Worm (Caenorhabditis elegans) whole organism, L1 larva: ENCODE data around the gene C09B8.8.

ENCODE experiments used
- C16A3.4 ChIP-seq: fragments of 150-350 bp; optimal IDR thresholded peaks from 2 replicates; lab custom pipeline; 2014; ENCODE audit warnings: missing biosample characterization, missing genetic modification characterization
- C34B4.2 ChIP-seq: sonication (generic microtip); optimal IDR thresholded peaks from 2 replicates; lab custom pipeline; 2017; ENCODE audit warnings: mild to moderate bottlenecking, missing genetic modification characterization, missing compliant biosample characterization
- Y116A8C.19 ChIP-seq: sonication (generic microtip); optimal IDR thresholded peaks from 2 replicates; lab custom pipeline; 2016; ENCODE audit warnings: missing compliant biosample characterization, missing genetic modification characterization, borderline replicate concordance
- aha-1 ChIP-seq: fragments of 150-350 bp; optimal IDR thresholded peaks from 2 replicates; lab custom pipeline; 2014; ENCODE audit warnings: missing biosample characterization, missing genetic modification characterization
- alr-1 ChIP-seq: fragments of 200-800 bp; sonication (Bioruptor generic); optimal IDR thresholded peaks from 2 replicates; lab custom pipeline; 2018; ENCODE audit warnings: borderline replicate concordance, mild to moderate bottlenecking, missing genetic modification characterization, missing compliant biosample characterization
- aly-2 ChIP-seq: fragments of 150-350 bp; optimal IDR thresholded peaks from 2 replicates; lab custom pipeline; 2014; ENCODE audit warnings: missing biosample characterization, missing genetic modification characterization
- blmp-1 ChIP-seq: fragments of 150-350 bp; optimal IDR thresholded peaks from 2 replicates; lab custom pipeline; 2014; ENCODE audit warnings: missing biosample characterization, missing genetic modification characterization
- ceh-8 ChIP-seq: fragments of 200-800 bp; sonication (Bioruptor generic); optimal IDR thresholded peaks from 2 replicates; lab custom pipeline; 2018; ENCODE audit warnings: mild to moderate bottlenecking, missing genetic modification characterization, moderate library complexity, missing compliant biosample characterization
- ceh-82 ChIP-seq, 3 experiments: fragments of 150-350 bp in 1 of 3; sonication (generic microtip) in 2 of 3; optimal IDR thresholded peaks; 2 replicates each; lab custom pipeline; 2014 to 2017; ENCODE audit warnings: missing biosample characterization in 3 of 3, missing genetic modification characterization in 3 of 3
- ceh-88 ChIP-seq: fragments of 200-800 bp; sonication (Bioruptor generic); IDR thresholded peaks from 2 replicates; pipeline ENCODE4 v1.3.6; 2022; ENCODE audit warnings: missing genetic modification characterization, missing compliant biosample characterization
- ceh-90 ChIP-seq: sonication (generic microtip); optimal IDR thresholded peaks from 2 replicates; lab custom pipeline; 2016; ENCODE audit warnings: missing genetic modification characterization, missing compliant biosample characterization
- ces-1 ChIP-seq: fragments of 150-350 bp; optimal IDR thresholded peaks from 2 replicates; lab custom pipeline; 2014; ENCODE audit warnings: missing biosample characterization, missing genetic modification reagents, missing genetic modification characterization
- dpl-1 ChIP-seq, 3 experiments: fragments of 150-350 bp in 2 of 3; sonication (generic microtip) in 1 of 3; optimal IDR thresholded peaks; 2 replicates each; lab custom pipeline; 2014 to 2017; ENCODE audit warnings: missing biosample characterization in 3 of 3, missing genetic modification characterization in 3 of 3, missing genetic modification reagents in 3 of 3
- dsc-1 ChIP-seq: sonication (generic microtip); optimal IDR thresholded peaks from 2 replicates; lab custom pipeline; 2016; ENCODE audit warnings: mild to moderate bottlenecking, missing genetic modification characterization, missing compliant biosample characterization
- efl-1 ChIP-seq, 4 experiments: fragments of 150-350 bp; optimal IDR thresholded peaks in 3 of 4; peaks in 1 of 4; 1 replicate in 1 of 4; 2 replicates in 3 of 4; lab custom pipeline; 2014; ENCODE audit warnings: missing biosample characterization in 2 of 4, missing genetic modification characterization in 2 of 4, missing genetic modification reagents in 2 of 4
- egl-13 ChIP-seq: sonication (generic microtip); optimal IDR thresholded peaks from 2 replicates; lab custom pipeline; 2016; ENCODE audit warnings: missing genotype, missing genetic modification reagents, missing genetic modification characterization, missing compliant biosample characterization
- egl-27 ChIP-seq, 2 experiments: fragments of 150-350 bp in 1 of 2; sonication (generic microtip); optimal IDR thresholded peaks; 3 replicates each; lab custom pipeline; 2017 to 2018; ENCODE audit warnings: missing biosample characterization in 2 of 2, missing genetic modification characterization in 2 of 2, missing genetic modification reagents in 2 of 2
- elt-3 ChIP-seq, 6 experiments: fragments of 150-350 bp in 1 of 6; sonication (generic microtip); optimal IDR thresholded peaks; 2 replicates each; lab custom pipeline; 2017 to 2018; ENCODE audit warnings: missing biosample characterization in 6 of 6, missing genetic modification characterization in 6 of 6, inconsistent platforms in 1 of 6
- grh-1 ChIP-seq: fragments of 200-800 bp; sonication (Bioruptor generic); IDR thresholded peaks from 2 replicates; pipeline ENCODE4 v1.3.6; 2022; ENCODE audit warnings: missing genetic modification reagents, missing genetic modification characterization, missing compliant biosample characterization
- hpl-2 ChIP-seq: fragments of 150-350 bp; optimal IDR thresholded peaks from 2 replicates; lab custom pipeline; 2014; ENCODE audit warnings: missing biosample characterization, missing genetic modification reagents, missing genetic modification characterization
- isw-1 ChIP-seq: fragments of 200-800 bp; sonication (Bioruptor generic); IDR thresholded peaks from 2 replicates; pipeline ENCODE4 v1.3.6; 2022; ENCODE audit warnings: missing genetic modification characterization, missing compliant biosample characterization
- jun-1 ChIP-seq: fragments of 150-350 bp; optimal IDR thresholded peaks from 2 replicates; lab custom pipeline; 2014; ENCODE audit warnings: missing biosample characterization, missing genetic modification reagents, missing genetic modification characterization
- lin-15B ChIP-seq: fragments of 150-350 bp; sonication (generic microtip); optimal IDR thresholded peaks from 3 replicates; lab custom pipeline; 2014; ENCODE audit warnings: missing biosample characterization, missing genetic modification characterization
- lin-35 ChIP-seq, 2 experiments: fragments of 150-350 bp; optimal IDR thresholded peaks; 2 replicates each; lab custom pipeline; 2014; ENCODE audit warnings: missing biosample characterization in 2 of 2, missing genetic modification characterization in 2 of 2, missing genetic modification reagents in 2 of 2
- lsy-2 ChIP-seq, 2 experiments: fragments of 150-350 bp; optimal IDR thresholded peaks; 2 replicates each; lab custom pipeline; 2014; ENCODE audit warnings: missing biosample characterization in 2 of 2, missing genetic modification characterization in 2 of 2
- mab-9 ChIP-seq: fragments of 200-800 bp; sonication (Bioruptor generic); IDR thresholded peaks from 2 replicates; pipeline ENCODE4 v1.3.6; 2022; ENCODE audit warnings: missing genetic modification reagents, missing genetic modification characterization, missing compliant biosample characterization
- mdl-1 ChIP-seq, 2 experiments: fragments of 150-350 bp; optimal IDR thresholded peaks; 2 replicates each; lab custom pipeline; 2014 to 2017; ENCODE audit warnings: missing biosample characterization in 2 of 2, missing genetic modification characterization in 2 of 2, inconsistent platforms in 1 of 2
- mep-1 ChIP-seq: fragments of 150-350 bp; optimal IDR thresholded peaks from 2 replicates; lab custom pipeline; 2014; ENCODE audit warnings: missing biosample characterization, missing genetic modification characterization
- nhr-11 ChIP-seq: fragments of 150-350 bp; optimal IDR thresholded peaks from 2 replicates; lab custom pipeline; 2014; ENCODE audit warnings: missing biosample characterization, missing genetic modification characterization
- nhr-19 ChIP-seq: fragments of 200-800 bp; sonication (Bioruptor generic); conservative IDR thresholded peaks from 2 replicates; pipeline ENCODE4 v1.3.6; 2022; ENCODE audit warnings: missing genetic modification characterization, missing compliant biosample characterization
- nhr-237 ChIP-seq: fragments of 150-350 bp; optimal IDR thresholded peaks from 2 replicates; lab custom pipeline; 2014; ENCODE audit warnings: missing biosample characterization, missing genetic modification characterization
- nhr-47 ChIP-seq: sonication (generic microtip); optimal IDR thresholded peaks from 2 replicates; lab custom pipeline; 2016; ENCODE audit warnings: mild to moderate bottlenecking, missing genetic modification characterization, moderate library complexity, missing compliant biosample characterization
- nhr-71 ChIP-seq: sonication (generic microtip); optimal IDR thresholded peaks from 2 replicates; lab custom pipeline; 2016; ENCODE audit warnings: mild to moderate bottlenecking, missing genetic modification characterization, moderate library complexity, missing compliant biosample characterization
- nhr-76 ChIP-seq: sonication (generic microtip); optimal IDR thresholded peaks from 2 replicates; lab custom pipeline; 2017; ENCODE audit warnings: missing biosample characterization, missing genetic modification characterization
- nhr-85 ChIP-seq: sonication (generic microtip); peaks from one replicate; lab custom pipeline; 2016; ENCODE audit warnings: missing genetic modification characterization, inconsistent platforms, missing compliant biosample characterization
- nhr-90 ChIP-seq: sonication (generic microtip); optimal IDR thresholded peaks from 2 replicates; lab custom pipeline; 2016; ENCODE audit warnings: mild to moderate bottlenecking, missing genetic modification characterization, missing compliant biosample characterization; ENCODE audit not compliant: poor library complexity
- pag-3 ChIP-seq: sonication (generic microtip); optimal IDR thresholded peaks from 2 replicates; lab custom pipeline; 2017; ENCODE audit warnings: missing genetic modification characterization, mild to moderate bottlenecking, missing compliant biosample characterization, antibody characterized with exemption, borderline replicate concordance; ENCODE audit not compliant: insufficient read depth
- pax-3 ChIP-seq: fragments of 200-800 bp; sonication (Bioruptor generic); optimal IDR thresholded peaks from 2 replicates; lab custom pipeline; 2018; ENCODE audit warnings: mild to moderate bottlenecking, missing genetic modification characterization, moderate library complexity, missing compliant biosample characterization
- pqm-1 ChIP-seq: sonication (generic microtip); optimal IDR thresholded peaks from 3 replicates; lab custom pipeline; 2017; ENCODE audit warnings: missing biosample characterization, missing genetic modification characterization
- snpc-4 ChIP-seq: fragments of 150-350 bp; optimal IDR thresholded peaks from 2 replicates; lab custom pipeline; 2014; ENCODE audit warnings: missing biosample characterization, missing genetic modification characterization
- snu-23 ChIP-seq: sonication (generic microtip); optimal IDR thresholded peaks from 2 replicates; lab custom pipeline; 2016; ENCODE audit warnings: missing genetic modification characterization, missing compliant biosample characterization
- sptf-1 ChIP-seq: fragments of 150-350 bp; optimal IDR thresholded peaks from 2 replicates; lab custom pipeline; 2014; ENCODE audit warnings: missing biosample characterization, missing genetic modification characterization
- sup-37 ChIP-seq: fragments of 200-800 bp; sonication (Bioruptor generic); optimal IDR thresholded peaks from 2 replicates; lab custom pipeline; 2018; ENCODE audit warnings: mild to moderate bottlenecking, missing genetic modification characterization, missing compliant biosample characterization
- tbx-2 ChIP-seq: sonication (generic microtip); optimal IDR thresholded peaks from 2 replicates; lab custom pipeline; 2016; ENCODE audit warnings: missing genetic modification characterization, missing compliant biosample characterization
- tlp-1 ChIP-seq: fragments of 150-350 bp; optimal IDR thresholded peaks from 2 replicates; lab custom pipeline; 2014; ENCODE audit warnings: missing biosample characterization, missing genetic modification characterization
- unc-130 ChIP-seq: fragments of 150-350 bp; optimal IDR thresholded peaks from 2 replicates; lab custom pipeline; 2017; ENCODE audit warnings: missing biosample characterization, missing genetic modification characterization, inconsistent platforms
- unc-30 ChIP-seq: sonication (generic microtip); optimal IDR thresholded peaks from 2 replicates; lab custom pipeline; 2017; ENCODE audit warnings: missing biosample characterization, missing genetic modification characterization
- unc-62 ChIP-seq: fragments of 150-350 bp; optimal IDR thresholded peaks from 2 replicates; lab custom pipeline; 2014; ENCODE audit warnings: missing biosample characterization, missing genetic modification reagents, missing genetic modification characterization
- unc-98 ChIP-seq: fragments of 200-800 bp; sonication (Bioruptor generic); IDR thresholded peaks from 2 replicates; pipeline ENCODE4 v1.3.6; 2022; ENCODE audit warnings: missing genetic modification characterization, missing compliant biosample characterization
- xbp-1 ChIP-seq: sonication (generic microtip); optimal IDR thresholded peaks from 2 replicates; lab custom pipeline; 2016; ENCODE audit warnings: missing genetic modification characterization, missing compliant biosample characterization
- zag-1 ChIP-seq: fragments of 150-350 bp; optimal IDR thresholded peaks from 2 replicates; lab custom pipeline; 2014; ENCODE audit warnings: missing biosample characterization, missing genetic modification characterization
- ztf-11 ChIP-seq, 2 experiments: sonication (generic microtip); optimal IDR thresholded peaks; 2 replicates each; lab custom pipeline; 2016 to 2017; ENCODE audit warnings: missing genetic modification characterization in 2 of 2, missing biosample characterization in 1 of 2, missing compliant biosample characterization in 1 of 2

The C09B8.8 gene

ce11 chrX:6041995-6042481 lies 26.7 kb downstream of the C09B8.8 start (continued):
- TF ChIP-seq nhr-76 (tag; lab: Kevin White, UChicago) (no peak), ceh-82 (tag; optimal IDR thresholded peaks at IDR 0.05; lab: Kevin White, UChicago) (no peak), xbp-1 (tag; lab: Kevin White, UChicago) (peak; percentile 77), snpc-4 (tag; lab: Kevin White, UChicago) (no peak), C16A3.4 (tag; lab: Kevin White, UChicago) (peak; percentile 72), efl-1 (optimal IDR thresholded peaks at IDR 0.05; lab: Kevin White, UChicago) (peak; percentile 13 to 37), efl-1 (GFP tag; optimal IDR thresholded peaks at IDR 0.05 in 1 of 2; lab: Kevin White, UChicago) (peak; percentile 24 to 94), alr-1 (tag; lab: Kevin White, UChicago) (no peak), mab-9 (no peak), sup-37 (no peak), elt-3 (tag; optimal IDR thresholded peaks at IDR 0.05; lab: Kevin White, UChicago) (peak; percentile 45 to 89 (median 70)), nhr-11 (tag; lab: Kevin White, UChicago) (no peak), aly-2 (tag; lab: Kevin White, UChicago) (no peak), blmp-1 (peak; percentile 91), pax-3 (tag; lab: Kevin White, UChicago) (no peak), unc-62 (no peak), mep-1 (tag; lab: Kevin White, UChicago) (peak; percentile 86), aha-1 (tag; lab: Kevin White, UChicago) (no peak), pqm-1 (tag; lab: Kevin White, UChicago) (no peak), tbx-2 (tag; lab: Kevin White, UChicago) (peak; percentile 82), grh-1 (peak; percentile 53; the same call in 1 of the 2 replicates), nhr-71 (tag; lab: Kevin White, UChicago) (peak; percentile 90), ztf-11 (tag; optimal IDR thresholded peaks at IDR 0.05; lab: Kevin White, UChicago) (no peak), hpl-2 (GFP tag; lab: Kevin White, UChicago) (no peak), nhr-237 (tag; lab: Kevin White, UChicago) (peak; percentile 20), egl-27 (tag; optimal IDR thresholded peaks at IDR 0.05; lab: Kevin White, UChicago) (peak; percentile 9 to 16), jun-1 (peak; percentile 76), zag-1 (no peak), nhr-47 (tag; lab: Kevin White, UChicago) (peak; percentile 60), unc-98 (GFP tag; lab: Robert Waterston, UW) (no peak), unc-130 (tag; lab: Kevin White, UChicago) (peak; percentile 85), nhr-90 (peak; percentile 82), lin-15B (tag; lab: Kevin White, UChicago) (no peak), ceh-88 (GFP tag; lab: Robert Waterston, UW) (no peak), egl-13 (peak; percentile 12), pag-3 (tag; lab: Kevin White, UChicago) (peak; percentile 15), C34B4.2 (tag; lab: Kevin White, UChicago) (no peak), lin-35 (GFP tag; optimal IDR thresholded peaks at IDR 0.05; lab: Kevin White, UChicago) (peak; percentile 34 to 76), lsy-2 (tag; optimal IDR thresholded peaks at IDR 0.05; lab: Kevin White, UChicago) (peak; percentile 60 to 85), dpl-1 (GFP tag; optimal IDR thresholded peaks at IDR 0.05; lab: Kevin White, UChicago) (peak in 1 of 3 experiments; percentile 43), unc-30 (tag; lab: Kevin White, UChicago) (no peak), dsc-1 (no peak), ceh-90 (tag; lab: Kevin White, UChicago) (no peak), ceh-8 (GFP tag; lab: Kevin White, UChicago) (no peak), nhr-19 (GFP tag; lab: Robert Waterston, UW) (peak; percentile 72; the same call in 1 of the 2 replicates), nhr-85 (peak; percentile 94), ces-1 (GFP tag; lab: Kevin White, UChicago) (no peak), tlp-1 (tag; lab: Kevin White, UChicago) (no peak), isw-1 (no peak), Y116A8C.19 (no peak), sptf-1 (tag; lab: Kevin White, UChicago) (no peak), snu-23 (peak; percentile 95), mdl-1 (tag; optimal IDR thresholded peaks at IDR 0.05; lab: Kevin White, UChicago) (peak in 1 of 2 experiments; percentile 80)
